Fruit fly (Drosophila melanogaster) Kc167 (cell line): ENCODE results near the gene CG14650.

Experiments
- Myc ChIP-seq: fragments of >200 bp; optimal IDR thresholded peaks from 2 replicates; lab custom pipeline; 2017; ENCODE audit warnings: missing external identifiers
- Sin3A ChIP-seq: fragments of >200 bp; optimal IDR thresholded peaks from 2 replicates; lab custom pipeline; 2018; ENCODE audit warnings: missing external identifiers
- h ChIP-seq: fragments of >200 bp; optimal IDR thresholded peaks from 3 replicates; lab custom pipeline; 2018; ENCODE audit warnings: missing external identifiers
- insv ChIP-seq: fragments of >200 bp; optimal IDR thresholded peaks from 3 replicates; lab custom pipeline; 2018; ENCODE audit warnings: missing external identifiers
- psq ChIP-seq: fragments of >200 bp; optimal IDR thresholded peaks from 2 replicates; lab custom pipeline; 2017; ENCODE audit warnings: missing external identifiers
- ttk ChIP-seq: sonication (Bioruptor generic); optimal IDR thresholded peaks from 2 replicates; lab custom pipeline; 2017; ENCODE audit warnings: missing external identifiers

Gene CG14650

dm6 chr3R:4475378-4475777 is 38.2 kb downstream of the CG14650 start:
- TF ChIP-seq ttk (lab: Kevin White, UChicago) (no peak), Myc (lab: Kevin White, UChicago) (no peak), psq (lab: Kevin White, UChicago) (no peak), h (lab: Kevin White, UChicago) (no peak), Sin3A (lab: Kevin White, UChicago) (no peak), insv (lab: Kevin White, UChicago) (no peak)

dm6 chr3R:4476004-4476403 is 38.8 kb downstream of the CG14650 start:
- TF ChIP-seq ttk (lab: Kevin White, UChicago) (no peak), Myc (lab: Kevin White, UChicago) (no peak), psq (lab: Kevin White, UChicago) (no peak), h (lab: Kevin White, UChicago) (no peak), Sin3A (lab: Kevin White, UChicago) (no peak), insv (lab: Kevin White, UChicago) (no peak)

dm6 chr3R:4478220-4479037 is 41.2 kb downstream of the CG14650 start:
- TF ChIP-seq insv (lab: Kevin White, UChicago), result no peak
- TF ChIP-seq Sin3A (lab: Kevin White, UChicago), result no peak
- TF ChIP-seq Myc (lab: Kevin White, UChicago), result no peak
- no peak for TF ChIP-seq h (lab: Kevin White, UChicago)
- TF ChIP-seq ttk (lab: Kevin White, UChicago), result no peak
- TF ChIP-seq psq (lab: Kevin White, UChicago), result no peak

dm6 chr3R:4479038-4479988 is 42.1 kb downstream of the CG14650 start, which contains the start of gene CG31523:
Gene CG31523, minus strand, starts transcription at chr3R:4479207.
- TF ChIP-seq ttk (lab: Kevin White, UChicago) (no peak), psq (lab: Kevin White, UChicago) (no peak), Myc (lab: Kevin White, UChicago) (no peak), h (lab: Kevin White, UChicago) (no peak), Sin3A (lab: Kevin White, UChicago) (no peak), insv (lab: Kevin White, UChicago) (no peak)

dm6 chr3R:4480512-4480911 is 43.3 kb downstream of the CG14650 start, which contains the start of gene sac:
Gene sac, plus strand, starts transcription at chr3R:4480812.
- TF ChIP-seq Myc (lab: Kevin White, UChicago) (no peak), ttk (lab: Kevin White, UChicago) (no peak), psq (lab: Kevin White, UChicago) (no peak), Sin3A (lab: Kevin White, UChicago) (no peak), h (lab: Kevin White, UChicago) (no peak), insv (lab: Kevin White, UChicago) (no peak)

dm6 chr3R:4484999-4485398 is 47.8 kb downstream of the CG14650 start, which contains the start of gene Fip1:
Gene Fip1, plus strand, starts transcription at chr3R:4485008.
- TF ChIP-seq Sin3A (lab: Kevin White, UChicago) (no peak), h (lab: Kevin White, UChicago) (no peak), insv (lab: Kevin White, UChicago) (no peak), psq (lab: Kevin White, UChicago) (no peak), ttk (lab: Kevin White, UChicago) (no peak), Myc (lab: Kevin White, UChicago) (no peak)
